Fruit fly (Drosophila melanogaster) S2 (cell line): Measurements from ENCODE around the gene Lsp2.

ENCODE experiments used
- CG8478 ChIP-seq: fragments of >200 bp; optimal IDR thresholded peaks from 2 replicates; lab custom pipeline; 2018
- CTCF ChIP-seq, 2 experiments: fragments of >200 bp; optimal IDR thresholded peaks; 2 replicates each; lab custom pipeline; 2018

dm6 chr3L:12122891-12123290 is 6.3 kb upstream of the Lsp2 start:
- TF ChIP-seq CG8478 (lab: Kevin White, UChicago) (no peak), CTCF (optimal IDR thresholded peaks at IDR 0.05; lab: Kevin White, UChicago) (no peak)
